Worm (Caenorhabditis elegans) whole organism, L1 larva: ENCODE measurements around the gene frpr-2.
A peak's percentile ranks its signal among the peaks of the same experiment; 100 is the strongest.

ENCODE experiments used
- C04F5.9 ChIP-seq: sonication (generic microtip); optimal IDR thresholded peaks from 2 replicates; lab custom pipeline; 2016; ENCODE audit warnings: missing genetic modification characterization, missing compliant biosample characterization
- C34B4.2 ChIP-seq: sonication (generic microtip); optimal IDR thresholded peaks from 2 replicates; lab custom pipeline; 2017; ENCODE audit warnings: mild to moderate bottlenecking, missing genetic modification characterization, missing compliant biosample characterization
- F16B12.6 ChIP-seq: fragments of 150-350 bp; optimal IDR thresholded peaks from 2 replicates; lab custom pipeline; 2014; ENCODE audit warnings: missing biosample characterization, missing genetic modification characterization
- Y116A8C.19 ChIP-seq: sonication (generic microtip); optimal IDR thresholded peaks from 2 replicates; lab custom pipeline; 2016; ENCODE audit warnings: missing compliant biosample characterization, missing genetic modification characterization, borderline replicate concordance
- aly-2 ChIP-seq: fragments of 150-350 bp; optimal IDR thresholded peaks from 2 replicates; lab custom pipeline; 2014; ENCODE audit warnings: missing biosample characterization, missing genetic modification characterization
- ama-1 ChIP-seq: fragments of 150-350 bp; optimal IDR thresholded peaks from 2 replicates; lab custom pipeline; 2014
- ceh-8 ChIP-seq: fragments of 200-800 bp; sonication (Bioruptor generic); optimal IDR thresholded peaks from 2 replicates; lab custom pipeline; 2018; ENCODE audit warnings: mild to moderate bottlenecking, missing genetic modification characterization, moderate library complexity, missing compliant biosample characterization
- ceh-82 ChIP-seq, 3 experiments: fragments of 150-350 bp in 1 of 3; sonication (generic microtip) in 2 of 3; optimal IDR thresholded peaks; 2 replicates each; lab custom pipeline; 2014 to 2017; ENCODE audit warnings: missing biosample characterization in 3 of 3, missing genetic modification characterization in 3 of 3
- ceh-88 ChIP-seq: fragments of 200-800 bp; sonication (Bioruptor generic); IDR thresholded peaks from 2 replicates; pipeline ENCODE4 v1.3.6; 2022; ENCODE audit warnings: missing genetic modification characterization, missing compliant biosample characterization
- dpl-1 ChIP-seq, 3 experiments: fragments of 150-350 bp in 2 of 3; sonication (generic microtip) in 1 of 3; optimal IDR thresholded peaks; 2 replicates each; lab custom pipeline; 2014 to 2017; ENCODE audit warnings: missing biosample characterization in 3 of 3, missing genetic modification characterization in 3 of 3, missing genetic modification reagents in 3 of 3
- egl-13 ChIP-seq: sonication (generic microtip); optimal IDR thresholded peaks from 2 replicates; lab custom pipeline; 2016; ENCODE audit warnings: missing genotype, missing genetic modification reagents, missing genetic modification characterization, missing compliant biosample characterization
- elt-2 ChIP-seq: sonication (generic microtip); optimal IDR thresholded peaks from 2 replicates; lab custom pipeline; 2016; ENCODE audit warnings: missing genetic modification characterization, mild to moderate bottlenecking, inconsistent platforms, missing compliant biosample characterization, missing genetic modification reagents
- elt-3 ChIP-seq, 6 experiments: fragments of 150-350 bp in 1 of 6; sonication (generic microtip); optimal IDR thresholded peaks; 2 replicates each; lab custom pipeline; 2017 to 2018; ENCODE audit warnings: missing biosample characterization in 6 of 6, missing genetic modification characterization in 6 of 6, inconsistent platforms in 1 of 6
- ets-5 ChIP-seq: fragments of 200-800 bp; sonication (Bioruptor generic); IDR thresholded peaks from 2 replicates; pipeline ENCODE4 v1.3.6; 2022; ENCODE audit warnings: missing genetic modification characterization, missing compliant biosample characterization
- fos-1 ChIP-seq: fragments of 150-350 bp; optimal IDR thresholded peaks from 2 replicates; lab custom pipeline; 2014; ENCODE audit warnings: missing biosample characterization, missing genetic modification characterization
- hlh-17 ChIP-seq: fragments of 200-800 bp; sonication (Bioruptor generic); optimal IDR thresholded peaks from 2 replicates; lab custom pipeline; 2018; ENCODE audit warnings: missing genetic modification characterization, mild to moderate bottlenecking, missing compliant biosample characterization, moderate library complexity, borderline replicate concordance
- hlh-4 ChIP-seq: sonication (generic microtip); optimal IDR thresholded peaks from 2 replicates; lab custom pipeline; 2016; ENCODE audit warnings: mild to moderate bottlenecking, missing genetic modification characterization, missing compliant biosample characterization
- irx-1 ChIP-seq: sonication (generic microtip); optimal IDR thresholded peaks from 2 replicates; lab custom pipeline; 2016; ENCODE audit warnings: missing genetic modification characterization, missing compliant biosample characterization
- lin-14 ChIP-seq: fragments of 200-800 bp; sonication (Bioruptor generic); optimal IDR thresholded peaks from 2 replicates; lab custom pipeline; 2018; ENCODE audit warnings: mild to moderate bottlenecking, missing genetic modification characterization, moderate library complexity, missing compliant biosample characterization
- lin-15B ChIP-seq: fragments of 150-350 bp; sonication (generic microtip); optimal IDR thresholded peaks from 3 replicates; lab custom pipeline; 2014; ENCODE audit warnings: missing biosample characterization, missing genetic modification characterization
- lir-3 ChIP-seq: sonication (generic microtip); optimal IDR thresholded peaks from 2 replicates; lab custom pipeline; 2016; ENCODE audit warnings: mild to moderate bottlenecking, missing genetic modification characterization, moderate library complexity, missing compliant biosample characterization; ENCODE audit not compliant: poor library complexity
- lsy-2 ChIP-seq, 2 experiments: fragments of 150-350 bp; optimal IDR thresholded peaks; 2 replicates each; lab custom pipeline; 2014; ENCODE audit warnings: missing biosample characterization in 2 of 2, missing genetic modification characterization in 2 of 2
- mab-9 ChIP-seq: fragments of 200-800 bp; sonication (Bioruptor generic); IDR thresholded peaks from 2 replicates; pipeline ENCODE4 v1.3.6; 2022; ENCODE audit warnings: missing genetic modification reagents, missing genetic modification characterization, missing compliant biosample characterization
- mef-2 ChIP-seq: fragments of 150-350 bp; optimal IDR thresholded peaks from 2 replicates; lab custom pipeline; 2014; ENCODE audit warnings: missing biosample characterization, missing genetic modification characterization
- mep-1 ChIP-seq: fragments of 150-350 bp; optimal IDR thresholded peaks from 2 replicates; lab custom pipeline; 2014; ENCODE audit warnings: missing biosample characterization, missing genetic modification characterization
- nhr-11 ChIP-seq: fragments of 150-350 bp; optimal IDR thresholded peaks from 2 replicates; lab custom pipeline; 2014; ENCODE audit warnings: missing biosample characterization, missing genetic modification characterization
- nhr-12 ChIP-seq: sonication (generic microtip); optimal IDR thresholded peaks from 2 replicates; lab custom pipeline; 2017; ENCODE audit warnings: missing biosample characterization, missing genetic modification characterization
- nhr-19 ChIP-seq: fragments of 200-800 bp; sonication (Bioruptor generic); conservative IDR thresholded peaks from 2 replicates; pipeline ENCODE4 v1.3.6; 2022; ENCODE audit warnings: missing genetic modification characterization, missing compliant biosample characterization
- nhr-20 ChIP-seq: sonication (generic microtip); optimal IDR thresholded peaks from 2 replicates; lab custom pipeline; 2016; ENCODE audit warnings: mild to moderate bottlenecking, missing genetic modification characterization, missing compliant biosample characterization
- nhr-237 ChIP-seq: fragments of 150-350 bp; optimal IDR thresholded peaks from 2 replicates; lab custom pipeline; 2014; ENCODE audit warnings: missing biosample characterization, missing genetic modification characterization
- nhr-71 ChIP-seq: sonication (generic microtip); optimal IDR thresholded peaks from 2 replicates; lab custom pipeline; 2016; ENCODE audit warnings: mild to moderate bottlenecking, missing genetic modification characterization, moderate library complexity, missing compliant biosample characterization
- nhr-84 ChIP-seq: sonication (generic microtip); optimal IDR thresholded peaks from 2 replicates; lab custom pipeline; 2017; ENCODE audit warnings: missing biosample characterization, missing genetic modification characterization
- nhr-90 ChIP-seq: sonication (generic microtip); optimal IDR thresholded peaks from 2 replicates; lab custom pipeline; 2016; ENCODE audit warnings: mild to moderate bottlenecking, missing genetic modification characterization, missing compliant biosample characterization; ENCODE audit not compliant: poor library complexity
- pag-3 ChIP-seq: sonication (generic microtip); optimal IDR thresholded peaks from 2 replicates; lab custom pipeline; 2017; ENCODE audit warnings: missing genetic modification characterization, mild to moderate bottlenecking, missing compliant biosample characterization, antibody characterized with exemption, borderline replicate concordance; ENCODE audit not compliant: insufficient read depth
- pqm-1 ChIP-seq: sonication (generic microtip); optimal IDR thresholded peaks from 3 replicates; lab custom pipeline; 2017; ENCODE audit warnings: missing biosample characterization, missing genetic modification characterization
- rnt-1 ChIP-seq: sonication (generic microtip); optimal IDR thresholded peaks from 2 replicates; lab custom pipeline; 2016; ENCODE audit warnings: mild to moderate bottlenecking, missing genetic modification characterization, moderate library complexity, missing compliant biosample characterization
- sptf-1 ChIP-seq: fragments of 150-350 bp; optimal IDR thresholded peaks from 2 replicates; lab custom pipeline; 2014; ENCODE audit warnings: missing biosample characterization, missing genetic modification characterization
- unc-130 ChIP-seq: fragments of 150-350 bp; optimal IDR thresholded peaks from 2 replicates; lab custom pipeline; 2017; ENCODE audit warnings: missing biosample characterization, missing genetic modification characterization, inconsistent platforms
- unc-30 ChIP-seq: sonication (generic microtip); optimal IDR thresholded peaks from 2 replicates; lab custom pipeline; 2017; ENCODE audit warnings: missing biosample characterization, missing genetic modification characterization
- unc-62 ChIP-seq: fragments of 150-350 bp; optimal IDR thresholded peaks from 2 replicates; lab custom pipeline; 2014; ENCODE audit warnings: missing biosample characterization, missing genetic modification reagents, missing genetic modification characterization
- unc-98 ChIP-seq: fragments of 200-800 bp; sonication (Bioruptor generic); IDR thresholded peaks from 2 replicates; pipeline ENCODE4 v1.3.6; 2022; ENCODE audit warnings: missing genetic modification characterization, missing compliant biosample characterization
- vab-15 ChIP-seq: sonication (generic microtip); optimal IDR thresholded peaks from 2 replicates; lab custom pipeline; 2017; ENCODE audit warnings: missing genotype, mild to moderate bottlenecking, missing genetic modification characterization, missing compliant biosample characterization
- xbp-1 ChIP-seq: sonication (generic microtip); optimal IDR thresholded peaks from 2 replicates; lab custom pipeline; 2016; ENCODE audit warnings: missing genetic modification characterization, missing compliant biosample characterization
- ztf-4 ChIP-seq: fragments of 150-350 bp; optimal IDR thresholded peaks from 2 replicates; lab custom pipeline; 2014; ENCODE audit warnings: missing biosample characterization, missing genetic modification characterization

Gene frpr-2

ce11 chrX:12975595-12976089 lies 10.4 kb downstream of the frpr-2 start, which contains the start of gene ppk-3 (continued):
- TF ChIP-seq ceh-8 (peak; percentile 49), mef-2 (no peak), nhr-71 (tag; lab: Kevin White, UChicago) (peak; percentile 96), ceh-88 (GFP tag; lab: Robert Waterston, UW) (peak; percentile 61), F16B12.6 (tag; lab: Kevin White, UChicago) (peak; percentile 54), xbp-1 (peak; percentile 83), unc-130 (peak; percentile 79), pqm-1 (tag; lab: Kevin White, UChicago) (no peak), ceh-82 (tag; optimal IDR thresholded peaks at IDR 0.05; lab: Kevin White, UChicago) (peak; percentile 79 to 88 (median 83)), C04F5.9 (peak; percentile 59)

ce11 chrX:12976774-12977173 lies 11.5 kb downstream of the frpr-2 start, which contains the start of the genes F11C1.4 and F11C1.10:
F11C1.4 (plus strand) TSS chrX:12977074.
F11C1.10 (plus strand) TSS chrX:12977082.
- TF ChIP-seq xbp-1 (no peak), lin-15B (tag; lab: Kevin White, UChicago) (no peak), ztf-4 (tag; lab: Kevin White, UChicago) (no peak), mep-1 (tag; lab: Kevin White, UChicago) (no peak), lir-3 (tag; lab: Kevin White, UChicago) (no peak), unc-130 (no peak), fos-1 (no peak), pag-3 (no peak), Y116A8C.19 (tag; lab: Kevin White, UChicago) (no peak), unc-62 (GFP tag; lab: Kevin White, UChicago) (no peak), nhr-11 (tag; lab: Kevin White, UChicago) (no peak), pqm-1 (tag; lab: Kevin White, UChicago) (no peak), ets-5 (GFP tag; lab: Robert Waterston, UW) (no peak), elt-2 (tag; lab: Kevin White, UChicago) (no peak), lin-14 (no peak), nhr-84 (tag; lab: Kevin White, UChicago) (no peak)

- TF ChIP-seq hlh-17 (no peak), lsy-2 (tag; optimal IDR thresholded peaks at IDR 0.05; lab: Kevin White, UChicago) (no peak), lin-14 (no peak), nhr-12 (tag; lab: Kevin White, UChicago) (no peak), nhr-19 (GFP tag; lab: Robert Waterston, UW) (no peak), dpl-1 (GFP tag; optimal IDR thresholded peaks at IDR 0.05; lab: Kevin White, UChicago) (no peak)
These were observed 12.2 kb downstream of the frpr-2 start, which contains the start of gene F11C1.9 for ce11 chrX:12977451-12977850. F11C1.9 (minus strand) TSS chrX:12977551.

- TF ChIP-seq C04F5.9: no peak
- TF ChIP-seq mab-9 (GFP tag; lab: Robert Waterston, UW): no peak
- TF ChIP-seq C34B4.2: no peak
- TF ChIP-seq ztf-4 (tag; lab: Kevin White, UChicago): no peak
- no peak for TF ChIP-seq unc-98 (GFP tag; lab: Robert Waterston, UW)
- no peak for TF ChIP-seq nhr-237 (tag; lab: Kevin White, UChicago)
- no peak for TF ChIP-seq rnt-1 (tag; lab: Kevin White, UChicago)
- no peak for TF ChIP-seq nhr-20
These were observed 13.3 kb downstream of the frpr-2 start for ce11 chrX:12978569-12978968.

- TF ChIP-seq nhr-20: peak; percentile 8
- TF ChIP-seq irx-1: no peak
- no peak for TF ChIP-seq elt-3 (tag; optimal IDR thresholded peaks at IDR 0.05; lab: Kevin White, UChicago)
- no peak for TF ChIP-seq unc-30 (tag; lab: Kevin White, UChicago)
- no peak for TF ChIP-seq nhr-90
- no peak for TF ChIP-seq vab-15 (tag; lab: Kevin White, UChicago)
- TF ChIP-seq mab-9 (GFP tag; lab: Robert Waterston, UW): no peak
- no peak for TF ChIP-seq hlh-4 (tag; lab: Kevin White, UChicago)
- no peak for TF ChIP-seq egl-13 (tag; lab: Kevin White, UChicago)
- no peak for TF ChIP-seq sptf-1 (tag; lab: Kevin White, UChicago)
- TF ChIP-seq unc-62 (GFP tag; lab: Kevin White, UChicago): no peak
- TF ChIP-seq elt-2 (tag; lab: Kevin White, UChicago): peak; percentile 46
- TF ChIP-seq ama-1 (lab: Kevin White, UChicago): no peak
- TF ChIP-seq aly-2: no peak
These were observed 14.5 kb downstream of the frpr-2 start for ce11 chrX:12979747-12980146.
